Fruit fly (Drosophila melanogaster) whole organism, embryonic: Measurements from ENCODE around the gene HDAC4.
A peak's percentile ranks its signal among the peaks of the same experiment; 100 is the strongest.

Source experiments
- CG15479 ChIP-seq: fragments of 200-800 bp; sonication (Bioruptor generic); optimal IDR thresholded peaks from 3 replicates; lab custom pipeline; 2019; ENCODE audit warnings: missing biosample characterization, mild to moderate bottlenecking, missing genetic modification characterization, moderate library complexity
- CG16863 ChIP-seq: fragments of 200-800 bp; sonication (Bioruptor generic); optimal IDR thresholded peaks from 3 replicates; lab custom pipeline; 2016; ENCODE audit warnings: missing biosample characterization, missing genetic modification characterization
- CG18599 ChIP-seq: fragments of 200-800 bp; sonication (Bioruptor generic); optimal IDR thresholded peaks from 3 replicates; lab custom pipeline; 2017; ENCODE audit warnings: missing biosample characterization, missing genetic modification characterization, mild to moderate bottlenecking, moderate library complexity, missing genetic modification reagents
- CG31441 ChIP-seq: fragments of 200-800 bp; sonication (Bioruptor generic); IDR thresholded peaks from 2 replicates; pipeline ENCODE4 v1.3.6; 2022; ENCODE audit warnings: missing biosample characterization, missing genetic modification characterization
- CG34224 ChIP-seq: fragments of 200-800 bp; sonication (Bioruptor generic); IDR thresholded peaks from 3 replicates; pipeline ENCODE4 v1.3.6; 2022; ENCODE audit warnings: missing biosample characterization, missing genetic modification characterization; ENCODE audit not compliant: partially characterized antibody
- CG9817 ChIP-seq: fragments of 200-800 bp; sonication (Bioruptor generic); optimal IDR thresholded peaks from 2 replicates; lab custom pipeline; 2018; ENCODE audit warnings: missing biosample characterization, mild to moderate bottlenecking, missing genetic modification characterization, moderate library complexity
- dmrt11E ChIP-seq: fragments of 200-800 bp; sonication (Bioruptor generic); optimal IDR thresholded peaks from 3 replicates; lab custom pipeline; 2018; ENCODE audit warnings: missing biosample characterization, mild to moderate bottlenecking, missing genetic modification characterization, moderate library complexity
- dpn ChIP-seq, 2 experiments: fragments of 200-800 bp; sonication (Bioruptor generic); optimal IDR thresholded peaks; 3 replicates each; lab custom pipeline; 2016; ENCODE audit warnings: missing biosample characterization in 2 of 2, missing genetic modification characterization in 2 of 2
- fd102C ChIP-seq: fragments of 200-800 bp; sonication (Bioruptor generic); optimal IDR thresholded peaks from 2 replicates; lab custom pipeline; 2018; ENCODE audit warnings: missing biosample characterization, mild to moderate bottlenecking, missing genetic modification characterization, moderate library complexity
- repo ChIP-seq: fragments of 200-800 bp; sonication (Bioruptor generic); optimal IDR thresholded peaks from 2 replicates; lab custom pipeline; 2016; ENCODE audit warnings: missing biosample characterization, missing genetic modification characterization

DNA sequence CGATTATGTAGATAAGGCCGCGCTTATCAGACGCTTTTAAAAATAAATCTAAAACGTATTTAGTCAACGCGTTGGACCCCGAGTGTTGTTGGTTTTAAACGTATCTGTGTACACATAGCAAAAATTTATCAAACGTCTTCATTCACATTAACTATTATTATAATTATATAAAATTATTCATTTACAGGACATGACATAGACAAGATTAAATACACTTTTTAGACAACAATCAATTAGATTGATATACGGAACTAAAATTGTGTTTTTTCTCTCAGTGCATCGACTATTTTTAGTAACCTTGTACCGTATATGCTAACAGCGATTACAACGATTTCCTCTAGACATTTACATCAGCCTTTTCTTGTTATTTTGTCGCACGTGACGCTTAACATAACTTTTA, 8.7 kb downstream of the HDAC4 start:
- TF ChIP-seq CG31441 (GFP tag; lab: Robert Waterston, UW) (peak; percentile 78), CG9817 (tag; lab: Kevin White, UChicago) (peak; percentile 78), CG16863 (GFP tag; lab: Kevin White, UChicago) (no peak), dmrt11E (tag; lab: Kevin White, UChicago) (peak; percentile 40), CG34224 (GFP tag; lab: Robert Waterston, UW) (no peak), CG18599 (GFP tag; lab: Kevin White, UChicago) (peak; percentile 90), dpn (GFP tag; optimal IDR thresholded peaks at IDR 0.05; lab: Kevin White, UChicago) (peak in 1 of 2 experiments; percentile 74), CG15479 (no peak), fd102C (GFP tag; lab: Kevin White, UChicago) (no peak), repo (GFP tag; lab: Kevin White, UChicago) (no peak)
